Fruit fly (Drosophila melanogaster) whole organism, adult: ENCODE data around the gene Piezo.

Experiments used
- CG11617 ChIP-seq: fragments of 200-800 bp; sonication (Bioruptor generic); optimal IDR thresholded peaks from 2 replicates; lab custom pipeline; 2017; ENCODE audit warnings: mild to moderate bottlenecking, missing biosample characterization, missing genetic modification reagents, missing genetic modification characterization
- CG12768 ChIP-seq: fragments of 200-800 bp; sonication (Bioruptor generic); optimal IDR thresholded peaks from 2 replicates; lab custom pipeline; 2017; ENCODE audit warnings: missing biosample characterization, missing genetic modification characterization, mild to moderate bottlenecking, moderate library complexity, missing genetic modification reagents
- CG14711 ChIP-seq: fragments of 200-800 bp; sonication (Bioruptor generic); optimal IDR thresholded peaks from 2 replicates; lab custom pipeline; 2018; ENCODE audit warnings: missing biosample characterization, mild to moderate bottlenecking, missing genetic modification characterization, moderate library complexity
- CG1620 ChIP-seq: fragments of 200-800 bp; sonication (Bioruptor generic); optimal IDR thresholded peaks from 2 replicates; lab custom pipeline; 2016; ENCODE audit warnings: missing biosample characterization, missing genetic modification characterization
- CG33017 ChIP-seq: fragments of 200-800 bp; sonication (Bioruptor generic); optimal IDR thresholded peaks from 2 replicates; lab custom pipeline; 2018; ENCODE audit warnings: missing biosample characterization, mild to moderate bottlenecking, missing genetic modification characterization, moderate library complexity
- CG5204 ChIP-seq: fragments of 200-800 bp; sonication (Bioruptor generic); optimal IDR thresholded peaks from 2 replicates; lab custom pipeline; 2016; ENCODE audit warnings: missing biosample characterization, missing genetic modification characterization
- CG7045 ChIP-seq: fragments of 200-800 bp; sonication (Bioruptor generic); optimal IDR thresholded peaks from 2 replicates; lab custom pipeline; 2017; ENCODE audit warnings: missing biosample characterization, mild to moderate bottlenecking, missing genetic modification characterization
- CG7101 ChIP-seq: fragments of 200-800 bp; sonication (Bioruptor generic); optimal IDR thresholded peaks from 2 replicates; lab custom pipeline; 2018; ENCODE audit warnings: missing biosample characterization, mild to moderate bottlenecking, missing genetic modification characterization, moderate library complexity
- Clk ChIP-seq: fragments of 200-800 bp; sonication (Bioruptor generic); optimal IDR thresholded peaks from 2 replicates; lab custom pipeline; 2017; ENCODE audit warnings: missing biosample characterization, missing genetic modification characterization
- Crg-1 ChIP-seq: fragments of 200-800 bp; sonication (Bioruptor generic); optimal IDR thresholded peaks from 2 replicates; lab custom pipeline; 2016; ENCODE audit warnings: missing biosample characterization, missing genetic modification characterization
- Hr96 ChIP-seq: fragments of 200-800 bp; sonication (Bioruptor generic); optimal IDR thresholded peaks from 2 replicates; lab custom pipeline; 2016; ENCODE audit warnings: missing biosample characterization, missing genetic modification characterization
- Mnt ChIP-seq: fragments of 200-800 bp; sonication (Bioruptor generic); optimal IDR thresholded peaks from 2 replicates; lab custom pipeline; 2016; ENCODE audit warnings: missing biosample characterization, mild to moderate bottlenecking, missing genetic modification characterization
- bab1 ChIP-seq: fragments of 200-800 bp; sonication (Bioruptor generic); optimal IDR thresholded peaks from 3 replicates; lab custom pipeline; 2019; ENCODE audit warnings: missing biosample characterization, mild to moderate bottlenecking, missing genetic modification characterization, moderate library complexity
- cic ChIP-seq: fragments of 200-800 bp; sonication (Bioruptor generic); optimal IDR thresholded peaks from 2 replicates; lab custom pipeline; 2017; ENCODE audit warnings: missing biosample characterization, mild to moderate bottlenecking, missing genetic modification characterization, moderate library complexity
- cnc ChIP-seq, 2 experiments: fragments of >200 bp; optimal IDR thresholded peaks; 2 replicates each; lab custom pipeline; 2017
- kay ChIP-seq: fragments of 200-800 bp; sonication (Bioruptor generic); peaks from one replicate; lab custom pipeline; 2016; ENCODE audit warnings: missing biosample characterization, missing genetic modification characterization, borderline replicate concordance
- ovo ChIP-seq: fragments of 200-800 bp; sonication (Bioruptor generic); optimal IDR thresholded peaks from 2 replicates; lab custom pipeline; 2016; ENCODE audit warnings: missing biosample characterization, missing genetic modification characterization
- pad ChIP-seq: fragments of 200-800 bp; sonication (Bioruptor generic); optimal IDR thresholded peaks from 3 replicates; lab custom pipeline; 2017; ENCODE audit warnings: missing biosample characterization, missing genetic modification characterization, mild to moderate bottlenecking, moderate library complexity, missing genetic modification reagents
- tj ChIP-seq: fragments of 200-800 bp; sonication (Bioruptor generic); optimal IDR thresholded peaks from 3 replicates; lab custom pipeline; 2017; ENCODE audit warnings: missing biosample characterization, mild to moderate bottlenecking, missing genetic modification characterization, moderate library complexity
- toe ChIP-seq: fragments of 200-800 bp; sonication (Bioruptor generic); optimal IDR thresholded peaks from 2 replicates; lab custom pipeline; 2016; ENCODE audit warnings: missing biosample characterization, missing genetic modification characterization

The Piezo gene

dm6 chr2L:8220393-8220934 lies 57.6 kb downstream of the Piezo start, which contains the start of gene Snx6:
Gene Snx6, minus strand, starts transcription at chr2L:8220741.
- no peak for TF ChIP-seq Mnt
- TF ChIP-seq CG7101 (tag; lab: Kevin White, UChicago) = no peak
- peak; percentile 48 for TF ChIP-seq bab1 (GFP tag; lab: Kevin White, UChicago)
- TF ChIP-seq kay (GFP tag; lab: Kevin White, UChicago) = peak; percentile 88

DNA sequence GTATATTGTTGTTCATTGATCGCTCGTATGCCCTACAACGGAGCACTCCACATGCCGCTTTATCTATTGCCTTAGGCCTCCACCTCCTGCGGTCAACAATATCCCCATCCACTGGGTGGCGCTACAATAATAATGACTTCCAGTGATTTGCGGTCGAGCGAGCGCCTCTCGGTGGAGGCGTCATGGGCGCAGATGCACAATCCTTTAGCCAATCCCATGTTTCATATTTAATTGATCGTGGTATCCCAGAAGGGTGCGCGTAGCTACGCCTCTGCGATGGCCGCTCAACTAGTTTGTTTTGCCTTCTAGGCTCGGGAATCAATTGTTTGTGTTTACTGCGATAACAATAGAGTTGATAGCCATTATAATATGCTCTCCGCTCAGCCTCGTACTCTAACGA lies 66.3 kb downstream of the Piezo start:
- TF ChIP-seq toe (GFP tag; lab: Kevin White, UChicago) (no peak), cnc (optimal IDR thresholded peaks at IDR 0.05; lab: Kevin White, UChicago) (no peak), cic (peak; percentile 75), CG7045 (GFP tag; lab: Kevin White, UChicago) (peak; percentile 5), Clk (no peak)

- no peak for TF ChIP-seq CG14711 (tag; lab: Kevin White, UChicago)
These were observed 66.8 kb downstream of the Piezo start for dm6 chr2L:8229628-8230027.

DNA sequence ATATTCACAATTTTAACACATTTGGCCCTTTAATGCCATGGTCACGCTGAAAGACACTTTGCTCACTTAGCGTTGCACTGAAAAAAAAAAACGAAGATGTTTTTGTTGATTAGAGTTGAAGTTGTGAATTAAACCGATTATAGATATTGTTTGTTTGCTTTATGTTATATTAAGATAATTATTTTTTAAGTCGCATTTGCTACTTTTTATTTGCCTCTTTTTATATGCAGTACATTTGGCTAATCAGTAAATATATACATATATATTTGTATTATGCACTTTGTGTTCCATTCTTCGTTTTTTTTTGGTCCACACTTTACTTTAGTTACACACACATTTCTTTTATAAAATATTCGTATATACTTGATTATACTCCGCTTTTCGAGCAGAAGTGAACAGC lies 67.4 kb downstream of the Piezo start:
- TF ChIP-seq Crg-1 = no peak
- TF ChIP-seq kay (GFP tag; lab: Kevin White, UChicago) = peak; percentile 78

DNA sequence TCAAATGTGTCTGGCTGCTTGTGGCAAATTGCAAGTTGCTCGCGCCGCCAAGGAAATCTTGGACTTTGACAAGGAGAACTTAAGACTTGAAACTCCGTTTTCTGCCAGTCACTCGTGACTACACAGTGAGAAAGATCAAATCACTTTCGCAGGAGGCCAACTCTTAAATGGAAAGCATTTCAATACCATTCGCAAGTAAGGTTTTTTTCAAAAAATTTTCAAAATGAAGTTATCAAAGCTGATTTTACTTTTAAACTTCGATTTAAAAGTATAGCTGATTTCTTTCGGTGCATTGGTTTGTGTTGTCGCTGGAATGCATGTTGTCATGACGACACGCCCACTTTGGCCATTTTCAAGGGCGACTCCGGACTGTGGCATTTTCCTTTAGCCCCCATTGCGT lies 69.5 kb downstream of the Piezo start:
- no peak for TF ChIP-seq CG11617
- TF ChIP-seq Clk = no peak
- no peak for TF ChIP-seq pad (GFP tag; lab: Kevin White, UChicago)
- no peak for TF ChIP-seq CG7045 (GFP tag; lab: Kevin White, UChicago)
- no peak for TF ChIP-seq kay (GFP tag; lab: Kevin White, UChicago)
- TF ChIP-seq CG14711 (tag; lab: Kevin White, UChicago) = no peak
- no peak for TF ChIP-seq CG12768 (GFP tag; lab: Kevin White, UChicago)
- TF ChIP-seq toe (GFP tag; lab: Kevin White, UChicago) = no peak
- TF ChIP-seq tj (GFP tag; lab: Kevin White, UChicago) = no peak
- TF ChIP-seq ovo = no peak
- no peak for TF ChIP-seq Mnt
- no peak for TF ChIP-seq Crg-1
- TF ChIP-seq CG1620 (GFP tag; lab: Kevin White, UChicago) = no peak
- no peak for TF ChIP-seq Hr96 (GFP tag; lab: Kevin White, UChicago)
- no peak for TF ChIP-seq cic
- no peak for TF ChIP-seq CG5204 (GFP tag; lab: Kevin White, UChicago)
- TF ChIP-seq bab1 (GFP tag; lab: Kevin White, UChicago) = no peak
- TF ChIP-seq CG33017 (tag; lab: Kevin White, UChicago) = no peak
- TF ChIP-seq cnc (optimal IDR thresholded peaks at IDR 0.05; lab: Kevin White, UChicago) = no peak

dm6 chr2L:8233571-8233970 lies 70.7 kb downstream of the Piezo start:
- TF ChIP-seq tj (GFP tag; lab: Kevin White, UChicago) (peak; percentile 53), CG5204 (GFP tag; lab: Kevin White, UChicago) (no peak), bab1 (GFP tag; lab: Kevin White, UChicago) (no peak), CG1620 (GFP tag; lab: Kevin White, UChicago) (no peak), CG33017 (tag; lab: Kevin White, UChicago) (peak; percentile 60), CG12768 (GFP tag; lab: Kevin White, UChicago) (peak; percentile 51), Crg-1 (no peak), toe (GFP tag; lab: Kevin White, UChicago) (no peak), CG14711 (tag; lab: Kevin White, UChicago) (no peak), CG11617 (peak; percentile 59), kay (GFP tag; lab: Kevin White, UChicago) (peak; percentile 90), CG7045 (GFP tag; lab: Kevin White, UChicago) (peak; percentile 70), CG7101 (tag; lab: Kevin White, UChicago) (peak; percentile 59), Mnt (peak; percentile 10), ovo (peak; percentile 53), cnc (optimal IDR thresholded peaks at IDR 0.05; lab: Kevin White, UChicago) (no peak), Hr96 (GFP tag; lab: Kevin White, UChicago) (no peak), Clk (no peak), pad (GFP tag; lab: Kevin White, UChicago) (no peak), cic (peak; percentile 96)

- TF ChIP-seq cic (peak; percentile 67), CG12768 (GFP tag; lab: Kevin White, UChicago) (peak; percentile 57), Crg-1 (no peak), kay (GFP tag; lab: Kevin White, UChicago) (peak; percentile 88)
These were observed 76.3 kb downstream of the Piezo start for dm6 chr2L:8239032-8239650.
